Worm (Caenorhabditis elegans) whole organism, L4 larva: Measurements from ENCODE around the gene srt-49.

Experiments used
- F49E8.2 ChIP-seq: sonication (generic microtip); optimal IDR thresholded peaks from 2 replicates; lab custom pipeline; 2016; ENCODE audit warnings: missing compliant biosample characterization, mild to moderate bottlenecking, missing genetic modification characterization, borderline replicate concordance
- R02D3.7 ChIP-seq: fragments of 150-350 bp; sonication (generic microtip); optimal IDR thresholded peaks from 3 replicates; lab custom pipeline; 2014; ENCODE audit warnings: missing biosample characterization, missing genetic modification characterization
- Y48G9A.11 ChIP-seq: fragments of 200-800 bp; sonication (Bioruptor generic); IDR thresholded peaks from 2 replicates; pipeline ENCODE4 v1.3.6; 2022; ENCODE audit warnings: missing genetic modification reagents, missing genetic modification characterization, missing compliant biosample characterization
- ceh-44 ChIP-seq: fragments of 200-800 bp; sonication (Bioruptor generic); IDR thresholded peaks from 2 replicates; pipeline ENCODE4 v1.3.6; 2022; ENCODE audit warnings: missing genetic modification reagents, missing genetic modification characterization, missing compliant biosample characterization
- ceh-82 ChIP-seq: sonication (generic microtip); optimal IDR thresholded peaks from 2 replicates; lab custom pipeline; 2017; ENCODE audit warnings: missing biosample characterization, missing genetic modification characterization
- dpl-1 ChIP-seq: fragments of 150-350 bp; optimal IDR thresholded peaks from 2 replicates; lab custom pipeline; 2014; ENCODE audit warnings: missing biosample characterization, missing genetic modification reagents, missing genetic modification characterization
- fkh-10 ChIP-seq: fragments of 150-350 bp; optimal IDR thresholded peaks from 2 replicates; lab custom pipeline; 2014; ENCODE audit warnings: missing biosample characterization, missing genetic modification reagents, missing genetic modification characterization
- lin-13 ChIP-seq: fragments of 150-350 bp; optimal IDR thresholded peaks from 2 replicates; lab custom pipeline; 2014; ENCODE audit warnings: missing biosample characterization, missing genetic modification reagents, missing genetic modification characterization
- lin-15B ChIP-seq: fragments of 150-350 bp; sonication (generic microtip); optimal IDR thresholded peaks from 3 replicates; lab custom pipeline; 2014; ENCODE audit warnings: missing biosample characterization, missing genetic modification characterization
- rbr-2 ChIP-seq: sonication (generic microtip); optimal IDR thresholded peaks from 2 replicates; lab custom pipeline; 2016; ENCODE audit warnings: missing genotype, missing genetic modification characterization, missing compliant biosample characterization
- snpc-4 ChIP-seq: fragments of 150-350 bp; optimal IDR thresholded peaks from 2 replicates; lab custom pipeline; 2014; ENCODE audit warnings: missing biosample characterization, missing genetic modification characterization

DNA sequence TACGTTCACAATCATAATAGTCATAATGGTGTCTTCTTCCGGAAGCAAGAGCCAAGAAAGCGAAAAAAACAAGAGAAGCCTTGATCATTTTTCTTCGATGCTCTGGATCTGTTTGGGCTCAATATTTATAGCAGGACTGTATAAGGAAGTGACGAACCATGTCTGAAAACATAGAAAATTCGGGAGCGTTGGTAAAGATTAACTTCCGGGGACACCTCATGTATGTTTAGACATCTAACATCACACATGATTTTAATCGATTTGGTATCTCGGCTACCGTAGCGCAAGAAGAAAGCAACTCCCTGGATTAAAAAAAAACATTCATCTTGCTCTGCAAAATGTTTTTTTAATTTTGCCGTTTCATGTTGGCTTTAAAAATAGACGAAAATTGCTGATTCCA, 27.8 kb upstream of the srt-49 start, which contains the start of gene clec-190:
- TF ChIP-seq ceh-44 (GFP tag; lab: Robert Waterston, UW) (no peak), F49E8.2 (tag; lab: Kevin White, UChicago) (no peak), rbr-2 (tag; lab: Kevin White, UChicago) (no peak), fkh-10 (GFP tag; lab: Kevin White, UChicago) (no peak), R02D3.7 (tag; lab: Kevin White, UChicago) (no peak), lin-15B (tag; lab: Kevin White, UChicago) (no peak), Y48G9A.11 (no peak), lin-13 (GFP tag; lab: Kevin White, UChicago) (no peak), dpl-1 (GFP tag; lab: Kevin White, UChicago) (no peak), ceh-82 (tag; lab: Kevin White, UChicago) (no peak), snpc-4 (tag; lab: Kevin White, UChicago) (no peak)
